Fruit fly (Drosophila melanogaster) whole organism, pupa: Measurements from ENCODE around the gene mthl2.

Experiments used
- CG10348 ChIP-seq: fragments of 200-800 bp; sonication (Bioruptor generic); IDR thresholded peaks from 2 replicates; pipeline ENCODE4 v1.3.6; 2022; ENCODE audit warnings: missing biosample characterization, missing genetic modification characterization
- CG17806 ChIP-seq: fragments of 200-800 bp; sonication (Bioruptor generic); optimal IDR thresholded peaks from 2 replicates; lab custom pipeline; 2018; ENCODE audit warnings: missing biosample characterization, mild to moderate bottlenecking, missing genetic modification characterization, moderate library complexity
- Pif1B ChIP-seq: fragments of 200-800 bp; sonication (Bioruptor generic); optimal IDR thresholded peaks from 3 replicates; lab custom pipeline; 2016; ENCODE audit warnings: missing biosample characterization, missing genetic modification characterization
- fd96Ca ChIP-seq: fragments of 200-800 bp; sonication (Bioruptor generic); IDR thresholded peaks from 3 replicates; pipeline ENCODE4 v1.3.6; 2022; ENCODE audit warnings: missing biosample characterization, missing genetic modification characterization

DNA sequence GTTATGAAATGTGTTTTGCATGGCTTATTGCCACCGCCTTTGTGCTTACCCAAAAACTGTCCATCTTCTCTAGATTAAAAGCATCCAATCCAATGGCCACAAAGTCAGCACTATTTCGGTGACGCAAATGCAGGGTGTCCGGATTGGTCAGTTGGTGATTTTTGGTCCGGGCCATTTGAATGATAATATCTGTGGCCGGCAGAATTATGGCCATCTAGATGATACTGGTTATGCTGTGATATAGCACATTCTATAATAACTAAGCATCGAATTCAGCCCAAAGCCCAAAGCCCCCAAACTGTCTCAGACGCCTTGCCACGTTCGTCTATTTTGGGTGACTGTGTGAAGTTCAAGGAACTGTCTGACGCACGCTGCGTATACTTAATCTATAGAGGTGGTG lies 48.4 kb upstream of the mthl2 start:
- TF ChIP-seq fd96Ca (GFP tag; lab: Robert Waterston, UW) (no peak), CG10348 (GFP tag; lab: Robert Waterston, UW) (no peak), Pif1B (GFP tag; lab: Kevin White, UChicago) (no peak), CG17806 (tag; lab: Kevin White, UChicago) (no peak)
